Fruit fly (Drosophila melanogaster) whole organism, prepupa: ENCODE data around the gene CG4783.
A peak's percentile ranks its signal among the peaks of the same experiment; 100 is the strongest.

Experiments
- Blimp-1 ChIP-seq: fragments of 200-800 bp; sonication (Bioruptor generic); optimal IDR thresholded peaks from 3 replicates; lab custom pipeline; 2017; ENCODE audit warnings: missing biosample characterization, missing genetic modification characterization, mild to moderate bottlenecking, moderate library complexity, missing genetic modification reagents
- CG10631 ChIP-seq: fragments of 200-800 bp; sonication (Bioruptor generic); optimal IDR thresholded peaks from 2 replicates; lab custom pipeline; 2016; ENCODE audit warnings: missing biosample characterization, missing genetic modification characterization
- CG11294 ChIP-seq: fragments of 200-800 bp; sonication (Bioruptor generic); IDR thresholded peaks from 2 replicates; pipeline ENCODE4 v1.3.6; 2022; ENCODE audit warnings: missing biosample characterization, missing genetic modification characterization
- CG11902 ChIP-seq: fragments of 200-800 bp; sonication (Bioruptor generic); optimal IDR thresholded peaks from 3 replicates; lab custom pipeline; 2016; ENCODE audit warnings: missing biosample characterization, missing genetic modification characterization
- CG15336 ChIP-seq: fragments of 200-800 bp; sonication (Bioruptor generic); IDR thresholded peaks from 2 replicates; pipeline ENCODE4 v1.3.6; 2022; ENCODE audit warnings: missing biosample characterization, missing genetic modification characterization
- CG1621 ChIP-seq: fragments of 200-800 bp; sonication (Bioruptor generic); optimal IDR thresholded peaks from 3 replicates; lab custom pipeline; 2018; ENCODE audit warnings: missing biosample characterization, mild to moderate bottlenecking, missing genetic modification characterization
- CG16779 ChIP-seq: fragments of 200-800 bp; sonication (Bioruptor generic); optimal IDR thresholded peaks from 3 replicates; lab custom pipeline; 2017; ENCODE audit warnings: missing biosample characterization, mild to moderate bottlenecking, missing genetic modification characterization
- CG3032 ChIP-seq: fragments of 200-800 bp; optimal IDR thresholded peaks from 2 replicates; lab custom pipeline; 2019; ENCODE audit warnings: missing biosample characterization, mild to moderate bottlenecking, missing genetic modification characterization, moderate library complexity
- CG31627 ChIP-seq: fragments of 200-800 bp; sonication (Bioruptor generic); optimal IDR thresholded peaks from 3 replicates; lab custom pipeline; 2016; ENCODE audit warnings: missing biosample characterization, missing genetic modification characterization
- CG32006 ChIP-seq: fragments of 200-800 bp; sonication (Bioruptor generic); optimal IDR thresholded peaks from 3 replicates; lab custom pipeline; 2017; ENCODE audit warnings: missing biosample characterization, mild to moderate bottlenecking, missing genetic modification characterization
- CG34406 ChIP-seq: fragments of 200-800 bp; sonication (Bioruptor generic); optimal IDR thresholded peaks from 3 replicates; lab custom pipeline; 2016; ENCODE audit warnings: missing biosample characterization, missing genetic modification characterization
- CG4318 ChIP-seq: fragments of 200-800 bp; sonication (Bioruptor generic); optimal IDR thresholded peaks from 3 replicates; lab custom pipeline; 2017; ENCODE audit warnings: missing biosample characterization, mild to moderate bottlenecking, missing genetic modification characterization
- CG6163 ChIP-seq: fragments of 200-800 bp; sonication (Bioruptor generic); IDR thresholded peaks from 3 replicates; pipeline ENCODE4 v1.3.6; 2022; ENCODE audit warnings: missing biosample characterization, missing genetic modification characterization
- CG6276 ChIP-seq: fragments of 200-800 bp; sonication (Bioruptor generic); optimal IDR thresholded peaks from 2 replicates; lab custom pipeline; 2017; ENCODE audit warnings: missing biosample characterization, mild to moderate bottlenecking, missing genetic modification characterization
- CG6792 ChIP-seq: fragments of 200-800 bp; sonication (Bioruptor generic); optimal IDR thresholded peaks from 3 replicates; lab custom pipeline; 2016; ENCODE audit warnings: missing biosample characterization, missing genetic modification characterization
- CG6808 ChIP-seq: fragments of 200-800 bp; sonication (Bioruptor generic); optimal IDR thresholded peaks from 3 replicates; lab custom pipeline; 2017; ENCODE audit warnings: missing biosample characterization, missing genetic modification characterization, mild to moderate bottlenecking, moderate library complexity, missing genetic modification reagents
- CG7368 ChIP-seq: fragments of 200-800 bp; sonication (Bioruptor generic); optimal IDR thresholded peaks from 3 replicates; lab custom pipeline; 2016; ENCODE audit warnings: missing biosample characterization, missing genetic modification characterization
- CG8119 ChIP-seq: fragments of 200-800 bp; sonication (Bioruptor generic); IDR thresholded peaks from 3 replicates; pipeline ENCODE4 v1.3.6; 2022; ENCODE audit warnings: missing biosample characterization, missing genetic modification characterization
- CG8632 ChIP-seq: fragments of 200-800 bp; sonication (Bioruptor generic); optimal IDR thresholded peaks from 3 replicates; lab custom pipeline; 2016; ENCODE audit warnings: missing biosample characterization, missing genetic modification characterization
- CG9139 ChIP-seq: fragments of 200-800 bp; sonication (Bioruptor generic); optimal IDR thresholded peaks from 3 replicates; lab custom pipeline; 2017; ENCODE audit warnings: missing biosample characterization, mild to moderate bottlenecking, missing genetic modification characterization
- Eip93F ChIP-seq: fragments of 200-800 bp; sonication (Bioruptor generic); optimal IDR thresholded peaks from 2 replicates; lab custom pipeline; 2016; ENCODE audit warnings: missing biosample characterization, mild to moderate bottlenecking, missing genetic modification characterization
- Ets21C ChIP-seq: fragments of 200-800 bp; sonication (Bioruptor generic); optimal IDR thresholded peaks from 3 replicates; lab custom pipeline; 2016; ENCODE audit warnings: missing biosample characterization, missing genetic modification characterization
- Ets96B ChIP-seq: fragments of 200-800 bp; optimal IDR thresholded peaks from 2 replicates; lab custom pipeline; 2019; ENCODE audit warnings: missing biosample characterization, mild to moderate bottlenecking, missing genetic modification characterization, moderate library complexity
- Gug ChIP-seq: fragments of 200-800 bp; sonication (Bioruptor generic); IDR thresholded peaks from 2 replicates; pipeline ENCODE4 v1.3.6; 2022; ENCODE audit warnings: missing biosample characterization, missing genetic modification characterization
- Hr39 ChIP-seq: fragments of 200-800 bp; sonication (Bioruptor generic); optimal IDR thresholded peaks from 2 replicates; lab custom pipeline; 2016; ENCODE audit warnings: missing biosample characterization, missing genetic modification characterization
- Lpt ChIP-seq: fragments of 200-800 bp; sonication (Bioruptor generic); optimal IDR thresholded peaks from 3 replicates; lab custom pipeline; 2016; ENCODE audit warnings: missing biosample characterization, missing genetic modification characterization
- Met ChIP-seq: fragments of 200-800 bp; sonication (Bioruptor generic); optimal IDR thresholded peaks from 3 replicates; lab custom pipeline; 2016; ENCODE audit warnings: missing biosample characterization, missing genetic modification characterization
- OdsH ChIP-seq: fragments of 200-800 bp; sonication (Bioruptor generic); optimal IDR thresholded peaks from 3 replicates; lab custom pipeline; 2016; ENCODE audit warnings: missing biosample characterization, missing genetic modification characterization
- Sox102F ChIP-seq: fragments of 200-800 bp; sonication (Bioruptor generic); optimal IDR thresholded peaks from 2 replicates; lab custom pipeline; 2016; ENCODE audit warnings: missing biosample characterization, mild to moderate bottlenecking, missing genetic modification characterization
- Sox14 ChIP-seq: fragments of 200-800 bp; sonication (Bioruptor generic); optimal IDR thresholded peaks from 3 replicates; lab custom pipeline; 2016; ENCODE audit warnings: missing biosample characterization, missing genetic modification characterization
- Sox15 ChIP-seq: fragments of 200-800 bp; sonication (Bioruptor generic); optimal IDR thresholded peaks from 3 replicates; lab custom pipeline; 2016; ENCODE audit warnings: missing biosample characterization, missing genetic modification characterization
- achi ChIP-seq: fragments of 200-800 bp; sonication (Bioruptor generic); optimal IDR thresholded peaks from 3 replicates; lab custom pipeline; 2016; ENCODE audit warnings: missing biosample characterization, missing genetic modification characterization
- acj6 ChIP-seq: fragments of 200-800 bp; sonication (Bioruptor generic); optimal IDR thresholded peaks from 3 replicates; lab custom pipeline; 2016; ENCODE audit warnings: missing biosample characterization, missing genetic modification characterization
- cyc ChIP-seq: fragments of 200-800 bp; sonication (Bioruptor generic); optimal IDR thresholded peaks from 3 replicates; lab custom pipeline; 2016; ENCODE audit warnings: missing biosample characterization, missing genetic modification characterization
- dac ChIP-seq: fragments of 200-800 bp; sonication (Bioruptor generic); optimal IDR thresholded peaks from 2 replicates; lab custom pipeline; 2017; ENCODE audit warnings: missing biosample characterization, mild to moderate bottlenecking, missing genetic modification characterization
- dsx ChIP-seq: fragments of 200-800 bp; optimal IDR thresholded peaks from 3 replicates; lab custom pipeline; 2019; ENCODE audit warnings: missing biosample characterization, mild to moderate bottlenecking, missing genetic modification characterization, moderate library complexity; ENCODE audit not compliant: poor library complexity, severe bottlenecking
- eg ChIP-seq: fragments of 200-800 bp; sonication (Bioruptor generic); IDR thresholded peaks from 3 replicates; pipeline ENCODE4 v1.3.6; 2022; ENCODE audit warnings: missing biosample characterization, missing genetic modification characterization
- esn ChIP-seq: fragments of 200-800 bp; sonication (Bioruptor generic); optimal IDR thresholded peaks from 2 replicates; lab custom pipeline; 2016; ENCODE audit warnings: missing biosample characterization, mild to moderate bottlenecking, missing genetic modification characterization, moderate library complexity
- fd59A ChIP-seq: fragments of 200-800 bp; sonication (Bioruptor generic); optimal IDR thresholded peaks from 2 replicates; lab custom pipeline; 2017; ENCODE audit warnings: missing biosample characterization, mild to moderate bottlenecking, missing genetic modification characterization, missing genetic modification reagents
- fd85E ChIP-seq: fragments of 200-800 bp; sonication (Bioruptor generic); optimal IDR thresholded peaks from 3 replicates; lab custom pipeline; 2016; ENCODE audit warnings: missing biosample characterization, missing genetic modification characterization
- fkh ChIP-seq: fragments of 200-800 bp; sonication (Bioruptor generic); optimal IDR thresholded peaks from 3 replicates; lab custom pipeline; 2017; ENCODE audit warnings: missing biosample characterization, mild to moderate bottlenecking, missing genetic modification characterization, moderate library complexity
- lz ChIP-seq: fragments of 200-800 bp; sonication (Bioruptor generic); optimal IDR thresholded peaks from 3 replicates; lab custom pipeline; 2016; ENCODE audit warnings: missing biosample characterization, missing genetic modification characterization
- pdm3 ChIP-seq: fragments of 200-800 bp; sonication (Bioruptor generic); optimal IDR thresholded peaks from 3 replicates; lab custom pipeline; 2016; ENCODE audit warnings: missing biosample characterization, missing genetic modification characterization
- ss ChIP-seq, 2 experiments: fragments of 200-800 bp; sonication (Bioruptor generic); optimal IDR thresholded peaks; 2 replicates in 1 of 2; 3 replicates in 1 of 2; lab custom pipeline; 2017 to 2018; ENCODE audit warnings: mild to moderate bottlenecking in 2 of 2, missing biosample characterization in 2 of 2, missing genetic modification characterization in 2 of 2, moderate library complexity in 1 of 2
- svp ChIP-seq: fragments of 200-800 bp; sonication (Bioruptor generic); peaks from one replicate; lab custom pipeline; 2016; ENCODE audit warnings: missing biosample characterization, missing genetic modification characterization
- topi ChIP-seq: fragments of 200-800 bp; sonication (Bioruptor generic); optimal IDR thresholded peaks from 3 replicates; lab custom pipeline; 2016; ENCODE audit warnings: missing biosample characterization, missing genetic modification characterization
- vri ChIP-seq: fragments of 200-800 bp; sonication (Bioruptor generic); optimal IDR thresholded peaks from 3 replicates; lab custom pipeline; 2016; ENCODE audit warnings: missing biosample characterization, mild to moderate bottlenecking, missing genetic modification characterization

The CG4783 gene

DNA sequence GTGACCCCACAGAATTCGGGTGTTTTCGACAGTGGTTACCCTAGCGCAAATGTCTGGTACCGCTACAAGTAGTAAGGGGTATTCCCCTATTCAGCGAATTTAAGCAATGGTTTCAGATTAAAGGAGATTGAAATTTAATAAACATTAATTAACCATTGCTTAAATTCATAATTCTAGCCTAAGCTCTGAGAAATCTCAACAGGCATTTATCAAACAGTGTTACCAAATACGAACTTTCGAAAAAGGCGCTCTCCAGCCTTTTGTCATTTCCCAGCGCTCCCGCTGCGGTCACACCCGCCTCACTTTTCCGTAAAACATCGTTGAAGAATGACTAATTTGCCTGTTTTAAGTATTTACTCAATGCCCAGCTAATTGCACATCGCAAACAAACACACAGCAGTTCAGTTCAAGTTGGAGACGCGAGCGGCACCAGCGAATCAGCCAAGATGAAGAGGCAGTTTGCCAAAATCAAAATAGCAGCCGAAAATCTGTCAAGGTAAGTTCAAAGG lies 43.3 kb upstream of the CG4783 start, which contains the start of the genes Surf6 and RhoGAP92B (continued):
- peak; percentile 97 for TF ChIP-seq CG1621 (tag; lab: Kevin White, UChicago)
- TF ChIP-seq CG16779 (tag; lab: Kevin White, UChicago) = peak; percentile 49
- TF ChIP-seq CG31627 (GFP tag; lab: Kevin White, UChicago) = peak; percentile 66
- peak; percentile 95 for TF ChIP-seq svp (GFP tag; lab: Kevin White, UChicago)
- TF ChIP-seq CG32006 (GFP tag; lab: Kevin White, UChicago) = no peak
- peak; percentile 67 for TF ChIP-seq topi (GFP tag; lab: Kevin White, UChicago)
- peak; percentile 27 for TF ChIP-seq Sox15 (GFP tag; lab: Kevin White, UChicago)
- peak; percentile 50; the same call in 2 of the 3 replicates for TF ChIP-seq CG6163 (GFP tag; lab: Robert Waterston, UW)
- TF ChIP-seq fd59A (GFP tag; lab: Kevin White, UChicago) = no peak
- TF ChIP-seq CG8119 (GFP tag; lab: Robert Waterston, UW) = peak; percentile 23; the same call in 1 of the 3 replicates
- peak; percentile 62 for TF ChIP-seq achi (GFP tag; lab: Kevin White, UChicago)
- TF ChIP-seq Lpt (GFP tag; lab: Kevin White, UChicago) = no peak
- no peak for TF ChIP-seq Blimp-1 (GFP tag; lab: Kevin White, UChicago)
- peak; percentile 52 for TF ChIP-seq CG6808 (GFP tag; lab: Kevin White, UChicago)
- TF ChIP-seq Gug (GFP tag; lab: Robert Waterston, UW) = 0 out of 2 replicates have a peak, but pooled peaks have one; percentile 22
- TF ChIP-seq Sox14 (GFP tag; lab: Kevin White, UChicago) = peak; percentile 76
- TF ChIP-seq CG6792 (GFP tag; lab: Kevin White, UChicago) = peak; percentile 47
- TF ChIP-seq Ets96B (tag; lab: Kevin White, UChicago) = peak; percentile 31
- no peak for TF ChIP-seq pdm3 (GFP tag; lab: Kevin White, UChicago)
- peak; percentile 53 for TF ChIP-seq CG3032 (tag; lab: Kevin White, UChicago)
- TF ChIP-seq OdsH (GFP tag; lab: Kevin White, UChicago) = peak; percentile 42
- TF ChIP-seq Ets21C (GFP tag; lab: Kevin White, UChicago) = peak; percentile 46
- peak; percentile 44 for TF ChIP-seq CG9139 (GFP tag; lab: Kevin White, UChicago)
- TF ChIP-seq Hr39 (GFP tag; lab: Kevin White, UChicago) = peak; percentile 71
- TF ChIP-seq fd85E (GFP tag; lab: Kevin White, UChicago) = peak; percentile 29
- peak; percentile 40 to 62 for TF ChIP-seq ss (GFP tag; optimal IDR thresholded peaks at IDR 0.05; lab: Kevin White, UChicago)
- peak; percentile 35 for TF ChIP-seq CG34406 (GFP tag; lab: Kevin White, UChicago)
- TF ChIP-seq Sox102F (GFP tag; lab: Kevin White, UChicago) = peak; percentile 63
- TF ChIP-seq CG8632 = no peak
- TF ChIP-seq cyc (GFP tag; lab: Kevin White, UChicago) = peak; percentile 55
- peak; percentile 50 for TF ChIP-seq esn
- peak; percentile 68 for TF ChIP-seq lz
- peak; percentile 66 for TF ChIP-seq vri (GFP tag; lab: Kevin White, UChicago)

DNA sequence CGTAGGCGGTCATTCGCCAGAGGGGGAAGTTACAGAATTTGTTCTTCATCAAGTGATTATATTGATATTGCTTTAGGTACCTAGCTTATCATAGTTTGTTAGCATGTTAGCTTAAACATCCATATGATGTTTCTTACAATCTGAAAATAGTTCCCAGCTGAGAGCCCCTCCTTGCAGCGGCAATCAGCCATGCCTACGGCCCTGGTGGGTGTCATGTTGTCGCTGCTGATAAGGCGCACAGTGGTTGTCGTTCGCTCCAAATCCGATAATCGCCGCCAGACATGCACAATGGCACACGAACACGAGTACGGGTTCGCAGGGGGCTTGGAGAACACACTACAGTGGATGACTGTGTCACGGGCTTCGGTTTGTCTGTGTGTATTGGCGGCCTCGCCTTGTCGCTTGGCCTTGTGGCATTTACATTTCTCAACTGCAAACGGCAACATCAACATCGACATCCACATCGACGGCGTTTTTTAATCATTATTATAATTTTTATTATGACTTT lies 42.3 kb upstream of the CG4783 start:
- TF ChIP-seq pdm3 (GFP tag; lab: Kevin White, UChicago) = peak; percentile 92
- TF ChIP-seq CG11294 (GFP tag; lab: Robert Waterston, UW) = peak; percentile 84
- peak; percentile 86 for TF ChIP-seq CG32006 (GFP tag; lab: Kevin White, UChicago)
- TF ChIP-seq CG6792 (GFP tag; lab: Kevin White, UChicago) = peak; percentile 90
- TF ChIP-seq CG15336 = peak; percentile 91
- peak; percentile 61 for TF ChIP-seq fkh
- peak; percentile 85 for TF ChIP-seq fd59A (GFP tag; lab: Kevin White, UChicago)
- peak; percentile 91 for TF ChIP-seq eg (GFP tag; lab: Robert Waterston, UW)
- no peak for TF ChIP-seq CG4318 (GFP tag; lab: Kevin White, UChicago)
- peak; percentile 89 for TF ChIP-seq acj6 (GFP tag; lab: Kevin White, UChicago)
- TF ChIP-seq Sox102F (GFP tag; lab: Kevin White, UChicago) = peak; percentile 90
- TF ChIP-seq esn = peak; percentile 93
- TF ChIP-seq svp (GFP tag; lab: Kevin White, UChicago) = peak; percentile 98
- TF ChIP-seq CG6276 = peak; percentile 74
- TF ChIP-seq dsx (GFP tag; lab: Kevin White, UChicago) = peak; percentile 64
- peak; percentile 91 for TF ChIP-seq cyc (GFP tag; lab: Kevin White, UChicago)
- TF ChIP-seq CG10631 (GFP tag; lab: Kevin White, UChicago) = peak; percentile 81
- TF ChIP-seq Eip93F = peak; percentile 66
- TF ChIP-seq dac (GFP tag; lab: Kevin White, UChicago) = peak; percentile 63
- TF ChIP-seq Gug (GFP tag; lab: Robert Waterston, UW) = peak; percentile 81
- TF ChIP-seq Met (GFP tag; lab: Kevin White, UChicago) = peak; percentile 87
- peak; percentile 87 for TF ChIP-seq CG11902 (GFP tag; lab: Kevin White, UChicago)
- TF ChIP-seq CG7368 = peak; percentile 82
- peak; percentile 89 for TF ChIP-seq Ets21C (GFP tag; lab: Kevin White, UChicago)
- TF ChIP-seq CG9139 (GFP tag; lab: Kevin White, UChicago) = peak; percentile 50
- peak; percentile 87 for TF ChIP-seq achi (GFP tag; lab: Kevin White, UChicago)
- TF ChIP-seq Sox14 (GFP tag; lab: Kevin White, UChicago) = peak; percentile 89
